Worm (Caenorhabditis elegans) whole organism, midembryonic: ENCODE measurements around the gene cra-1.

ENCODE experiments used
- T22C8.4 ChIP-seq: fragments of 200-800 bp; sonication (Bioruptor generic); IDR thresholded peaks from 2 replicates; pipeline ENCODE4 v1.3.6; 2022; ENCODE audit warnings: missing genetic modification characterization, missing compliant biosample characterization
- cog-1 ChIP-seq: sonication (generic microtip); optimal IDR thresholded peaks from 2 replicates; lab custom pipeline; 2016; ENCODE audit warnings: missing genetic modification characterization, missing compliant biosample characterization
- flt-1 ChIP-seq: fragments of 200-800 bp; sonication (Bioruptor generic); IDR thresholded peaks from 2 replicates; pipeline ENCODE4 v1.3.6; 2022; ENCODE audit warnings: missing genetic modification characterization, missing compliant biosample characterization
- klf-2 ChIP-seq: fragments of 200-800 bp; sonication (Bioruptor generic); conservative IDR thresholded peaks from 2 replicates; pipeline ENCODE4 v1.3.6; 2022; ENCODE audit warnings: missing genetic modification reagents, missing genetic modification characterization, missing compliant biosample characterization
- med-1 ChIP-seq: sonication (generic microtip); optimal IDR thresholded peaks from 2 replicates; lab custom pipeline; 2017; ENCODE audit warnings: missing genetic modification characterization, mild to moderate bottlenecking, missing compliant biosample characterization, antibody characterized with exemption, missing genetic modification reagents; ENCODE audit not compliant: insufficient read depth
- ref-1 ChIP-seq: fragments of 200-800 bp; sonication (Bioruptor generic); conservative IDR thresholded peaks from 2 replicates; pipeline ENCODE4 v1.3.6; 2022; ENCODE audit warnings: missing genetic modification reagents, missing genetic modification characterization, missing compliant biosample characterization
- tab-1 ChIP-seq: fragments of 200-800 bp; sonication (Bioruptor generic); IDR thresholded peaks from 2 replicates; pipeline ENCODE4 v1.3.6; 2022; ENCODE audit warnings: missing genetic modification characterization, missing compliant biosample characterization
- ztf-23 ChIP-seq: fragments of 200-800 bp; sonication (Bioruptor generic); IDR thresholded peaks from 2 replicates; pipeline ENCODE4 v1.3.6; 2022; ENCODE audit warnings: missing genetic modification reagents, missing genetic modification characterization, missing compliant biosample characterization
- ztf-29 ChIP-seq: fragments of 200-800 bp; sonication (Bioruptor generic); IDR thresholded peaks from 2 replicates; pipeline ENCODE4 v1.3.6; 2022; ENCODE audit warnings: missing genetic modification reagents, missing genetic modification characterization, missing compliant biosample characterization

Gene cra-1

DNA sequence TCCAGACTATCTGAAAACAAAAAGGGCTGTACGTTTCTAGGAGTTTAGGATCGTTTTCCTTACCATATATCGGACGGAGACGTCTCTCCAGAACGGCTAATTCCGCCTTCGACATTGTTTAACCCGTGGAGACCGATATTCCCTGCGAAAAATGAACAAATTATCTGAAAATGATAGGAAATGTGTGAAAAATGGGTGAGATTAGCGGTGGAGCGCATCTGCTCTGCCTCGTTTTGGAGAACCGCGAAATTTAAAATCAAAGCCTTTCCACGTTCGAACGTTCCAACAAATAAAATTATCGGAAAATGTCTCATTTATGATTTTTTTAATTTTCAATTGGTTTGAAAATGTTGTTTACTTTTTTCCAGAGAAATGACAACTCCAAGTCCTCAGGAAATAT lies at the start of gene cra-1, which contains the start of gene kbp-1:
TSS of gene cra-1 (minus strand) at position 193 of the 400 bp plus-strand sequence.
TSS of gene kbp-1 (plus strand) at position 366 of the 400 bp plus-strand sequence.
- no peak for TF ChIP-seq klf-2 (GFP tag; lab: Robert Waterston, UW)
- TF ChIP-seq ztf-23 (GFP tag; lab: Robert Waterston, UW): no peak
- no peak for TF ChIP-seq T22C8.4 (GFP tag; lab: Robert Waterston, UW)
- no peak for TF ChIP-seq cog-1 (tag; lab: Kevin White, UChicago)
- no peak for TF ChIP-seq ztf-29 (GFP tag; lab: Robert Waterston, UW)
- no peak for TF ChIP-seq tab-1 (GFP tag; lab: Robert Waterston, UW)
- TF ChIP-seq ref-1 (GFP tag; lab: Robert Waterston, UW): no peak
- TF ChIP-seq flt-1 (GFP tag; lab: Robert Waterston, UW): no peak
- no peak for TF ChIP-seq med-1 (GFP tag; lab: Kevin White, UChicago)

ce11 chrIII:6914840-6915239 lies 45.6 kb upstream of the cra-1 start:
- TF ChIP-seq ref-1 (GFP tag; lab: Robert Waterston, UW) (no peak), cog-1 (tag; lab: Kevin White, UChicago) (no peak), med-1 (GFP tag; lab: Kevin White, UChicago) (no peak), tab-1 (GFP tag; lab: Robert Waterston, UW) (no peak), flt-1 (GFP tag; lab: Robert Waterston, UW) (no peak), ztf-29 (GFP tag; lab: Robert Waterston, UW) (no peak), ztf-23 (GFP tag; lab: Robert Waterston, UW) (no peak), klf-2 (GFP tag; lab: Robert Waterston, UW) (no peak), T22C8.4 (GFP tag; lab: Robert Waterston, UW) (no peak)

DNA sequence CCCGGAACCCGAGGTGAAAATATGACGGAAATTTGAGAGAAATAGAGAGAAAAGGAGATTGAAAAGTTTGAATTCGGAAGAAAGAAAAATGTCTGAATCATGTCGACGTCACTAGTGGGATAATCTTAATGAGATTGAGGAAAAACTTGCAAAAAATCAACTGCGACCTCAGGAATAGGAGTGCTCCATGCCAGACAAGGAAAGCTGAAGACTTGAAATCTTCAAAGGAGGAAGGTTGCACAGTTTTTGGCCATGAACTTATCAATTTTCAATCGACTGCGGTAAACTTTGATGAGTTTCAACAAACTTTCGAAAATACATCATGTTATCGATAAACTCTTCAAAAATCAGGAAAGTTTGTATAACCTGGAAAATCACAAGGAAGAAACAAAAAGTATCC lies 43.1 kb upstream of the cra-1 start, which contains the start of gene pdf-1:
TSS of gene pdf-1 (minus strand) at position 101 of the 400 bp plus-strand sequence.
- TF ChIP-seq flt-1 (GFP tag; lab: Robert Waterston, UW): no peak
- TF ChIP-seq cog-1 (tag; lab: Kevin White, UChicago): no peak
- no peak for TF ChIP-seq med-1 (GFP tag; lab: Kevin White, UChicago)
- no peak for TF ChIP-seq T22C8.4 (GFP tag; lab: Robert Waterston, UW)
- TF ChIP-seq ref-1 (GFP tag; lab: Robert Waterston, UW): no peak
- no peak for TF ChIP-seq tab-1 (GFP tag; lab: Robert Waterston, UW)
- TF ChIP-seq ztf-23 (GFP tag; lab: Robert Waterston, UW): no peak
- no peak for TF ChIP-seq ztf-29 (GFP tag; lab: Robert Waterston, UW)
- no peak for TF ChIP-seq klf-2 (GFP tag; lab: Robert Waterston, UW)

ce11 chrIII:6906409-6906808 lies 37.1 kb upstream of the cra-1 start, which contains the start of gene T07E3.2:
TSS of gene T07E3.2 (plus strand) at chrIII:6906709.
- TF ChIP-seq med-1 (GFP tag; lab: Kevin White, UChicago) (no peak), ref-1 (GFP tag; lab: Robert Waterston, UW) (no peak), tab-1 (GFP tag; lab: Robert Waterston, UW) (no peak), klf-2 (GFP tag; lab: Robert Waterston, UW) (no peak), cog-1 (tag; lab: Kevin White, UChicago) (no peak), ztf-23 (GFP tag; lab: Robert Waterston, UW) (no peak), T22C8.4 (GFP tag; lab: Robert Waterston, UW) (no peak), ztf-29 (GFP tag; lab: Robert Waterston, UW) (no peak), flt-1 (GFP tag; lab: Robert Waterston, UW) (no peak)

DNA sequence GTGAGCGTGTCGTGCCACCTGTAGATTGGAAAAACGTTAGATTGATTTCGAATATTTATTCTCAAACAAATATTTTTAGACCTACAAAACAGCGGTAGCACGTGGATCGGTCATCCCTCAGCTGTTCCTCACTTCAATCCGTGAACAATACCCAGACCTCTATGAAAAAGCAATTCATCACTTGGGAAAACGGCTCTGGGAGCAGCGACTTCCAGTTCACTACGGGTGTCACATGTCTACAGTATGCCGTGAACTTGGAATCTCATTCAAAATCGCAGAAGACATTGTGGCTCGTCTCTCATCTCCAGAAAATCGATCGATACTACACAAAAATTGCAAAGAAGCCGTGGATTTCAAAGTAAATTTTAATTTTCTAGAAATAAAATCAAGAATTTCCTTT lies 35.2 kb upstream of the cra-1 start:
- no peak for TF ChIP-seq med-1 (GFP tag; lab: Kevin White, UChicago)
- TF ChIP-seq T22C8.4 (GFP tag; lab: Robert Waterston, UW): no peak
- TF ChIP-seq tab-1 (GFP tag; lab: Robert Waterston, UW): no peak
- no peak for TF ChIP-seq klf-2 (GFP tag; lab: Robert Waterston, UW)
- no peak for TF ChIP-seq ztf-23 (GFP tag; lab: Robert Waterston, UW)
- no peak for TF ChIP-seq cog-1 (tag; lab: Kevin White, UChicago)
- no peak for TF ChIP-seq ztf-29 (GFP tag; lab: Robert Waterston, UW)
- no peak for TF ChIP-seq ref-1 (GFP tag; lab: Robert Waterston, UW)
- TF ChIP-seq flt-1 (GFP tag; lab: Robert Waterston, UW): no peak

ce11 chrIII:6903056-6903977 lies 34.1 kb upstream of the cra-1 start, which contains the start of the genes brc-2 and T07E3.3:
TSS of gene brc-2 (minus strand) at chrIII:6903106.
TSS of gene T07E3.3 (plus strand) at chrIII:6903877.
- TF ChIP-seq T22C8.4 (GFP tag; lab: Robert Waterston, UW): no peak
- no peak for TF ChIP-seq cog-1 (tag; lab: Kevin White, UChicago)
- TF ChIP-seq flt-1 (GFP tag; lab: Robert Waterston, UW): no peak
- no peak for TF ChIP-seq med-1 (GFP tag; lab: Kevin White, UChicago)
- no peak for TF ChIP-seq klf-2 (GFP tag; lab: Robert Waterston, UW)
- TF ChIP-seq ztf-23 (GFP tag; lab: Robert Waterston, UW): no peak
- no peak for TF ChIP-seq tab-1 (GFP tag; lab: Robert Waterston, UW)
- no peak for TF ChIP-seq ztf-29 (GFP tag; lab: Robert Waterston, UW)
- no peak for TF ChIP-seq ref-1 (GFP tag; lab: Robert Waterston, UW)

- TF ChIP-seq T22C8.4 (GFP tag; lab: Robert Waterston, UW): no peak
- TF ChIP-seq cog-1 (tag; lab: Kevin White, UChicago): no peak
- no peak for TF ChIP-seq med-1 (GFP tag; lab: Kevin White, UChicago)
- TF ChIP-seq ztf-23 (GFP tag; lab: Robert Waterston, UW): no peak
- TF ChIP-seq ztf-29 (GFP tag; lab: Robert Waterston, UW): no peak
- no peak for TF ChIP-seq flt-1 (GFP tag; lab: Robert Waterston, UW)
- TF ChIP-seq ref-1 (GFP tag; lab: Robert Waterston, UW): no peak
- TF ChIP-seq tab-1 (GFP tag; lab: Robert Waterston, UW): no peak
- no peak for TF ChIP-seq klf-2 (GFP tag; lab: Robert Waterston, UW)
Measured at ce11 chrIII:6900609-6901008, 31.3 kb upstream of the cra-1 start.

DNA sequence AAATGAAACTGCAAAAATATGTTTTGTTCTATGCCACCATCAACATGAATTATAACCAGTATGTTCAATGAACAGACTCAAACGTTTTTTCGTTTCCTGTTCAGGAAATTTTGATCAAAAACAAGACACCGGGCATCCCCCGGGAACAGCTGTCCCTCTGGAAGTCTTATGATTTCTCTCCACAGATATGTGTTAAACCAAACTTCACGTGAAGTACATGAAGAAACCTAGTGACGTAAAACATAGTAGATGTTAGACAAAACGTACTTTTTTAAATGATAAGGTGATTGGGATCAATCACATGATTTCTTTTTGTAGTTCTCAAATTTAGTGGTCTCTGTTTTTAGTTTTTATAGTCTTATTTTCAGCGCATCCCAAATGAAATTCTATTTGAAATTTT lies 29.3 kb upstream of the cra-1 start:
- TF ChIP-seq flt-1 (GFP tag; lab: Robert Waterston, UW) (no peak), ref-1 (GFP tag; lab: Robert Waterston, UW) (no peak), tab-1 (GFP tag; lab: Robert Waterston, UW) (no peak), T22C8.4 (GFP tag; lab: Robert Waterston, UW) (no peak), med-1 (GFP tag; lab: Kevin White, UChicago) (no peak), klf-2 (GFP tag; lab: Robert Waterston, UW) (no peak), cog-1 (tag; lab: Kevin White, UChicago) (no peak), ztf-23 (GFP tag; lab: Robert Waterston, UW) (no peak), ztf-29 (GFP tag; lab: Robert Waterston, UW) (no peak)
